Worm (Caenorhabditis elegans): ENCODE data around the gene F46H5.7.

DNA sequence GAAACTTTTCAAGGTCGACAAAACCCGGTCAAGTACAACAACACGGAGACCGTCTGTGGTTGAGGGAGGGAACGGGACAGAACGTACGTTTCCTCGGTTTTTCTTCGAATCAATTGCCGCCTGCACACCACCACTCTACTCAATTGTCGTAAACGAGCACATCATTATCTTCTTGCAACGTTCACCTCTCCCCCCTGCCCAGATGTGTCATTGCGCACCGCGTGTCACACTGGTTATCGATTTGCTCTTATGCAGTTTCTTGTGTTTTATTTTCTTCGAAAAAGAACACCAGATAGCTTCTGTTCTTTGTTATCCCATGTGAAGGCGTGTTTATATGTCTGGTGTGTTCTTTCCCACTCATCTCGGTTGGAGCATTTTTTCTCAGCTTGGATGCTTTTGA is 46.8 kb upstream of the F46H5.7 start:
- TF ChIP-seq nhr-12 (tag; optimal IDR thresholded peaks at IDR 0.05): no peak
- TF ChIP-seq ham-2 (GFP tag; optimal IDR thresholded peaks at IDR 0.05): no peak

All from whole organism, mixed stage, embryonic.